Worm (Caenorhabditis elegans): ENCODE results near the gene nlp-36.

The nlp-36 gene

ce11 chrIII:9490783-9491547 lies 2.4 kb downstream of the nlp-36 start, which contains the start of the genes dars-1 and ctr-9:
Gene dars-1 (minus strand): TSS chrIII:9491215.
Gene ctr-9 (plus strand): TSS chrIII:9491396.
- TF ChIP-seq lsy-2 (tag; optimal IDR thresholded peaks at IDR 0.05), result peak in 1 of 2 experiments; percentile 51
- TF ChIP-seq mab-5 (tag; optimal IDR thresholded peaks at IDR 0.05), result no peak
- TF ChIP-seq elt-3 (tag; optimal IDR thresholded peaks at IDR 0.05), result no peak
- TF ChIP-seq mdl-1 (tag; optimal IDR thresholded peaks at IDR 0.05), result no peak
- TF ChIP-seq ztf-11 (tag; optimal IDR thresholded peaks at IDR 0.05), result no peak
- no peak for TF ChIP-seq nhr-12 (tag; optimal IDR thresholded peaks at IDR 0.05)
- no peak for TF ChIP-seq alr-1 (tag; optimal IDR thresholded peaks at IDR 0.05)
- TF ChIP-seq nhr-77 (tag; optimal IDR thresholded peaks at IDR 0.05), result no peak
- TF ChIP-seq nhr-129 (tag; optimal IDR thresholded peaks at IDR 0.05), result peak; percentile 66
- no peak for TF ChIP-seq zag-1 (tag; optimal IDR thresholded peaks at IDR 0.05)
- no peak for TF ChIP-seq ztf-1 (GFP tag; conservative IDR thresholded peaks at IDR 0.05)
- no peak for TF ChIP-seq nhr-237 (tag; optimal IDR thresholded peaks at IDR 0.05)
- TF ChIP-seq sma-3 (GFP tag; optimal IDR thresholded peaks at IDR 0.05), result no peak
- TF ChIP-seq skn-1 (tag; optimal IDR thresholded peaks at IDR 0.05), result no peak
- TF ChIP-seq ama-1 (optimal IDR thresholded peaks at IDR 0.05), result no peak
- no peak for TF ChIP-seq snpc-4 (tag; optimal IDR thresholded peaks at IDR 0.05)
- TF ChIP-seq lin-39 (tag; optimal IDR thresholded peaks at IDR 0.05), result no peak
- peak; percentile 18 for TF ChIP-seq unc-55 (GFP tag; optimal IDR thresholded peaks at IDR 0.05)
- no peak for TF ChIP-seq ZK546.5 (tag; optimal IDR thresholded peaks at IDR 0.05)
- TF ChIP-seq C34F6.9 (tag; optimal IDR thresholded peaks at IDR 0.05), result peak; percentile 5
- no peak for TF ChIP-seq gmeb-1 (tag; optimal IDR thresholded peaks at IDR 0.05)
- no peak for TF ChIP-seq lin-11 (tag; optimal IDR thresholded peaks at IDR 0.05)
- no peak for TF ChIP-seq F13H6.1 (tag; optimal IDR thresholded peaks at IDR 0.05)
- no peak for TF ChIP-seq dmd-4 (tag; optimal IDR thresholded peaks at IDR 0.05)

- no peak for TF ChIP-seq nhr-77 (tag; optimal IDR thresholded peaks at IDR 0.05)
These were observed 5.7 kb downstream of the nlp-36 start for ce11 chrIII:9494209-9494608.

ce11 chrIII:9496083-9496482 lies 7.6 kb downstream of the nlp-36 start:
- TF ChIP-seq peb-1 (tag; optimal IDR thresholded peaks at IDR 0.05) (no peak), Y55F3AM.14 (GFP tag; optimal IDR thresholded peaks at IDR 0.05) (no peak), skn-1 (tag; optimal IDR thresholded peaks at IDR 0.05) (no peak), nhr-23 (tag; optimal IDR thresholded peaks at IDR 0.05) (no peak), mbf-1 (tag; optimal IDR thresholded peaks at IDR 0.05) (no peak), ztf-1 (GFP tag; conservative IDR thresholded peaks at IDR 0.05) (no peak), sma-3 (GFP tag; optimal IDR thresholded peaks at IDR 0.05) (no peak)

ce11 chrIII:9497412-9497811 lies 8.9 kb downstream of the nlp-36 start:
- TF ChIP-seq zag-1 (tag; optimal IDR thresholded peaks at IDR 0.05), result no peak
- TF ChIP-seq F13H6.1 (tag; optimal IDR thresholded peaks at IDR 0.05), result no peak
- TF ChIP-seq lin-39 (tag; optimal IDR thresholded peaks at IDR 0.05), result no peak
- TF ChIP-seq Y55F3AM.14 (GFP tag; optimal IDR thresholded peaks at IDR 0.05), result no peak
- TF ChIP-seq sem-4 (tag; optimal IDR thresholded peaks at IDR 0.05), result no peak
- TF ChIP-seq nhr-25 (tag; optimal IDR thresholded peaks at IDR 0.05), result no peak
- TF ChIP-seq dmd-4 (tag; optimal IDR thresholded peaks at IDR 0.05), result no peak
- no peak for TF ChIP-seq alr-1 (tag; optimal IDR thresholded peaks at IDR 0.05)
- TF ChIP-seq mab-5 (tag; optimal IDR thresholded peaks at IDR 0.05), result no peak
- TF ChIP-seq mbf-1 (tag; optimal IDR thresholded peaks at IDR 0.05), result no peak
- no peak for TF ChIP-seq egl-27 (tag; optimal IDR thresholded peaks at IDR 0.05)
- no peak for TF ChIP-seq gmeb-1 (tag; optimal IDR thresholded peaks at IDR 0.05)
- no peak for TF ChIP-seq ceh-16 (tag; optimal IDR thresholded peaks at IDR 0.05)
- no peak for TF ChIP-seq nhr-129 (tag; optimal IDR thresholded peaks at IDR 0.05)
- TF ChIP-seq lin-11 (tag; optimal IDR thresholded peaks at IDR 0.05), result no peak
- TF ChIP-seq mdl-1 (tag; optimal IDR thresholded peaks at IDR 0.05), result no peak

ce11 chrIII:9500267-9500666 lies 11.7 kb downstream of the nlp-36 start, which contains the start of gene sod-4:
Gene sod-4 (minus strand): TSS chrIII:9500375.
- TF ChIP-seq ama-1 (optimal IDR thresholded peaks at IDR 0.05) (no peak), unc-62 (GFP tag; optimal IDR thresholded peaks at IDR 0.05) (no peak), nhr-11 (tag; optimal IDR thresholded peaks at IDR 0.05) (no peak), nhr-77 (tag; optimal IDR thresholded peaks at IDR 0.05) (no peak), ceh-16 (tag; optimal IDR thresholded peaks at IDR 0.05) (no peak), nhr-25 (tag; optimal IDR thresholded peaks at IDR 0.05) (peak; percentile 50), ztf-4 (tag; optimal IDR thresholded peaks at IDR 0.05) (no peak), mdl-1 (tag; optimal IDR thresholded peaks at IDR 0.05) (no peak), elt-1 (tag; optimal IDR thresholded peaks at IDR 0.05) (no peak), zag-1 (tag; optimal IDR thresholded peaks at IDR 0.05) (no peak), fos-1 (tag; optimal IDR thresholded peaks at IDR 0.05) (no peak), gmeb-1 (tag; optimal IDR thresholded peaks at IDR 0.05) (peak; percentile 57), sem-4 (tag; optimal IDR thresholded peaks at IDR 0.05) (no peak), sma-3 (GFP tag; optimal IDR thresholded peaks at IDR 0.05) (peak; percentile 47), peb-1 (tag; optimal IDR thresholded peaks at IDR 0.05) (no peak), ceh-82 (tag; optimal IDR thresholded peaks at IDR 0.05) (no peak), lin-39 (tag; optimal IDR thresholded peaks at IDR 0.05) (no peak), aly-2 (tag; optimal IDR thresholded peaks at IDR 0.05) (no peak), unc-39 (tag; optimal IDR thresholded peaks at IDR 0.05) (no peak), ZK546.5 (tag; optimal IDR thresholded peaks at IDR 0.05) (no peak), nhr-12 (tag; optimal IDR thresholded peaks at IDR 0.05) (no peak), sma-9 (GFP tag; optimal IDR thresholded peaks at IDR 0.05) (no peak), sma-9 (tag; optimal IDR thresholded peaks at IDR 0.05) (no peak), ztf-11 (tag; optimal IDR thresholded peaks at IDR 0.05) (no peak), dmd-4 (tag; optimal IDR thresholded peaks at IDR 0.05) (no peak), F13H6.1 (tag; optimal IDR thresholded peaks at IDR 0.05) (no peak)
